Worm (Caenorhabditis elegans) whole organism, L2 larva: ENCODE data around the gene exp-1.

Experiments
- R02D3.7 ChIP-seq: fragments of 150-350 bp; optimal IDR thresholded peaks from 2 replicates; lab custom pipeline; 2014; ENCODE audit warnings: missing biosample characterization, missing genetic modification characterization
- ama-1 ChIP-seq: fragments of 150-350 bp; optimal IDR thresholded peaks from 2 replicates; lab custom pipeline; 2018; ENCODE audit warnings: inconsistent platforms
- blmp-1 ChIP-seq: sonication (generic microtip); optimal IDR thresholded peaks from 2 replicates; lab custom pipeline; 2017; ENCODE audit warnings: missing genetic modification characterization, mild to moderate bottlenecking, missing compliant biosample characterization, antibody characterized with exemption, moderate library complexity; ENCODE audit not compliant: insufficient read depth
- ceh-82 ChIP-seq: fragments of 150-350 bp; optimal IDR thresholded peaks from 2 replicates; lab custom pipeline; 2014; ENCODE audit warnings: missing biosample characterization, missing genetic modification characterization
- elt-1 ChIP-seq: fragments of 150-350 bp; optimal IDR thresholded peaks from 2 replicates; lab custom pipeline; 2014; ENCODE audit warnings: missing biosample characterization, missing genetic modification characterization
- fos-1 ChIP-seq: fragments of 150-350 bp; optimal IDR thresholded peaks from 2 replicates; lab custom pipeline; 2014; ENCODE audit warnings: missing biosample characterization, missing genetic modification characterization
- nhr-10 ChIP-seq: sonication (generic microtip); optimal IDR thresholded peaks from 2 replicates; lab custom pipeline; 2017; ENCODE audit warnings: missing biosample characterization, missing genetic modification characterization
- nhr-11 ChIP-seq: fragments of 150-350 bp; optimal IDR thresholded peaks from 2 replicates; lab custom pipeline; 2014; ENCODE audit warnings: missing biosample characterization, missing genetic modification characterization
- nhr-25 ChIP-seq: fragments of 150-350 bp; sonication (generic microtip); optimal IDR thresholded peaks from 3 replicates; lab custom pipeline; 2014; ENCODE audit warnings: missing biosample characterization, missing genetic modification characterization
- snpc-4 ChIP-seq: fragments of 150-350 bp; optimal IDR thresholded peaks from 2 replicates; lab custom pipeline; 2014; ENCODE audit warnings: missing biosample characterization, missing genetic modification characterization
- unc-55 ChIP-seq: fragments of 150-350 bp; sonication (generic microtip); optimal IDR thresholded peaks from 3 replicates; lab custom pipeline; 2014; ENCODE audit warnings: missing biosample characterization, missing genetic modification reagents, missing genetic modification characterization
- zag-1 ChIP-seq: fragments of 150-350 bp; optimal IDR thresholded peaks from 2 replicates; lab custom pipeline; 2014; ENCODE audit warnings: missing biosample characterization, missing genetic modification characterization
- ztf-1 ChIP-seq: fragments of 200-800 bp; sonication (Bioruptor generic); conservative IDR thresholded peaks from 2 replicates; pipeline ENCODE4 v1.3.6; 2022; ENCODE audit warnings: missing genetic modification characterization, missing compliant biosample characterization
- ztf-4 ChIP-seq: fragments of 150-350 bp; optimal IDR thresholded peaks from 2 replicates; lab custom pipeline; 2014; ENCODE audit warnings: missing biosample characterization, missing genetic modification characterization

- TF ChIP-seq ztf-1 (GFP tag; lab: Robert Waterston, UW): no peak
- TF ChIP-seq nhr-11 (tag; lab: Kevin White, UChicago): no peak
- TF ChIP-seq blmp-1 (tag; lab: Kevin White, UChicago): peak; percentile 55
- no peak for TF ChIP-seq ceh-82 (tag; lab: Kevin White, UChicago)
- no peak for TF ChIP-seq zag-1 (tag; lab: Kevin White, UChicago)
- TF ChIP-seq ztf-4 (tag; lab: Kevin White, UChicago): no peak
- no peak for TF ChIP-seq snpc-4 (tag; lab: Kevin White, UChicago)
- peak; percentile 68 for TF ChIP-seq nhr-25 (tag; lab: Kevin White, UChicago)
- no peak for TF ChIP-seq unc-55 (GFP tag; lab: Kevin White, UChicago)
- no peak for TF ChIP-seq nhr-10
- peak; percentile 69 for TF ChIP-seq elt-1 (tag; lab: Kevin White, UChicago)
- TF ChIP-seq ama-1: no peak
- TF ChIP-seq fos-1: no peak
- no peak for TF ChIP-seq R02D3.7 (tag; lab: Kevin White, UChicago)
These were observed 15.4 kb upstream of the exp-1 start for ce11 chrII:6176154-6176897.
